In the genomic region with DNA sequence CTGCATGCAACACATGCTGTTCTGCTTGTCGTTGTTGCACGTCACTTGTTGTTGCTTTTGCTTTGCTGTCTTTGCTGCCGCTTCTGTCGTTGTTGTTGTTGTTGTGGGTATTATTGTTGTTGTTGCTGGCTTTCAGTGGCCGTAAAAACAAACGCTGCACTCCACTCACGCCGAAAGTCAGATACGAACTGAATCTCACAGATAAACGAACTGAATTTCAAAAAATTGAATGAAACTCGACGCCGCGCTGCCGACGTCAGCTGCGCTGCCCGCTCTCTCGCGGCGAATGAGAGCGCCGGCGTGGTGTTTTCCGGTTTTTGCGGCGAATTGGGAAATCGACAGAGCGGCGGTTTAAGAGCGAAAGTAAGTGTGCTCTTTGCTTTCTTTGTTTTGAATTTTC, we compare ENCODE assay signal across 1 fruit fly cellular context.
A peak's percentile ranks its signal among the peaks of the same experiment; 100 is the strongest.
TF ChIP-seq lines count a peak whose summit lies in the region.

Gene bab2 (minus strand): TSS at position 192 of the 400 bp plus-strand sequence.

TF ChIP-seq in whole organism, embryonic, 481 proteins besides CTCF, POLR2A, EP300 and RAD21 (continued from another document and continues in another):
- TF ChIP-seq tll (GFP tag; optimal IDR thresholded peaks at IDR 0.05; lab: Kevin White, UChicago): peak in 1 of 2 experiments; percentile 43
- 0 out of 2 replicates have a peak, but pooled peaks have one; percentile 7 for TF ChIP-seq CG6272 (GFP tag; IDR thresholded peaks at IDR 0.05; lab: Robert Waterston, UW)
- TF ChIP-seq Sox102F (GFP tag; optimal IDR thresholded peaks at IDR 0.05; lab: Kevin White, UChicago): no peak
- no peak for TF ChIP-seq ham (GFP tag; IDR thresholded peaks at IDR 0.05; lab: Robert Waterston, UW)
- peak; percentile 80 for TF ChIP-seq HmgD (GFP tag; optimal IDR thresholded peaks at IDR 0.05; lab: Kevin White, UChicago)
- peak; percentile 43 for TF ChIP-seq gro (GFP tag; optimal IDR thresholded peaks at IDR 0.05; lab: Kevin White, UChicago)
- no peak for TF ChIP-seq CG7372 (GFP tag; IDR thresholded peaks at IDR 0.05; lab: Robert Waterston, UW)
- TF ChIP-seq yki (optimal IDR thresholded peaks at IDR 0.05; lab: Kevin White, UChicago): peak; percentile 54
- no peak for TF ChIP-seq gem (tag; optimal IDR thresholded peaks at IDR 0.05; lab: Kevin White, UChicago)
- TF ChIP-seq Atf6 (GFP tag; IDR thresholded peaks at IDR 0.05; lab: Robert Waterston, UW): 0 out of 2 replicates have a peak, but pooled peaks have one; percentile 14
- no peak for TF ChIP-seq CG30020 (tag; optimal IDR thresholded peaks at IDR 0.05; lab: Kevin White, UChicago)
- peak; percentile 47 for TF ChIP-seq CG33557 (GFP tag; optimal IDR thresholded peaks at IDR 0.05; lab: Kevin White, UChicago)
- TF ChIP-seq BtbVII (GFP tag; optimal IDR thresholded peaks at IDR 0.05; lab: Kevin White, UChicago): peak; percentile 0
- no peak for TF ChIP-seq sqz (GFP tag; optimal IDR thresholded peaks at IDR 0.05; lab: Kevin White, UChicago)
- TF ChIP-seq knrl (GFP tag; IDR thresholded peaks at IDR 0.05; lab: Robert Waterston, UW; ENCODE audit: partially characterized antibody): no peak
- peak; percentile 26 for TF ChIP-seq Ets65A (GFP tag; lab: Kevin White, UChicago)
- peak; percentile 34; the same call in 1 of the 2 replicates for TF ChIP-seq Rfx (GFP tag; IDR thresholded peaks at IDR 0.05; lab: Robert Waterston, UW)
- TF ChIP-seq CG5953 (GFP tag; IDR thresholded peaks at IDR 0.05; lab: Robert Waterston, UW): no peak
- no peak for TF ChIP-seq fd96Cb (tag; optimal IDR thresholded peaks at IDR 0.05; lab: Kevin White, UChicago)
- TF ChIP-seq gsb-n (tag; optimal IDR thresholded peaks at IDR 0.05; lab: Kevin White, UChicago): peak; percentile 33
- no peak for TF ChIP-seq Hr3 (GFP tag; optimal IDR thresholded peaks at IDR 0.05; lab: Kevin White, UChicago)
- peak; percentile 10; the same call in 1 of the 2 replicates for TF ChIP-seq CG32532 (GFP tag; IDR thresholded peaks at IDR 0.05; lab: Robert Waterston, UW)
- TF ChIP-seq esg (GFP tag; conservative IDR thresholded peaks at IDR 0.05; lab: Robert Waterston, UW): no peak
- TF ChIP-seq CG14667 (GFP tag; IDR thresholded peaks at IDR 0.05; lab: Robert Waterston, UW): no peak
- peak; percentile 58; the same call in 1 of the 3 replicates for TF ChIP-seq so (GFP tag; IDR thresholded peaks at IDR 0.05; lab: Robert Waterston, UW)
- peak; percentile 71; the same call in 1 of the 2 replicates for TF ChIP-seq CG42726 (GFP tag; IDR thresholded peaks at IDR 0.05; lab: Robert Waterston, UW; ENCODE audit: partially characterized antibody)
- no peak for TF ChIP-seq CG12299 (tag; optimal IDR thresholded peaks at IDR 0.05; lab: Kevin White, UChicago)
- no peak for TF ChIP-seq CG6175 (GFP tag; IDR thresholded peaks at IDR 0.05; lab: Robert Waterston, UW)
- peak; percentile 63 for TF ChIP-seq oc (tag; optimal IDR thresholded peaks at IDR 0.05; lab: Kevin White, UChicago)
- no peak for TF ChIP-seq Hmr (GFP tag; optimal IDR thresholded peaks at IDR 0.05; lab: Kevin White, UChicago)
- TF ChIP-seq CG10321 (GFP tag; IDR thresholded peaks at IDR 0.05; lab: Robert Waterston, UW): 0 out of 2 replicates have a peak, but pooled peaks have one; percentile 30
- peak; percentile 62; the same call in 2 of the 3 replicates for TF ChIP-seq Aef1 (GFP tag; IDR thresholded peaks at IDR 0.05; lab: Robert Waterston, UW)
- no peak for TF ChIP-seq Dad (GFP tag; optimal IDR thresholded peaks at IDR 0.05; lab: Kevin White, UChicago)
- TF ChIP-seq CG8924 (tag; optimal IDR thresholded peaks at IDR 0.05; lab: Kevin White, UChicago): peak; percentile 72
- TF ChIP-seq CG10979 (tag; optimal IDR thresholded peaks at IDR 0.05; lab: Kevin White, UChicago): peak; percentile 33
- no peak for TF ChIP-seq hkb (optimal IDR thresholded peaks at IDR 0.05; lab: Kevin White, UChicago)
- 0 out of 2 replicates have a peak, but pooled peaks have one; percentile 33 for TF ChIP-seq hkb (GFP tag; IDR thresholded peaks at IDR 0.05; lab: Robert Waterston, UW)
- no peak for TF ChIP-seq klu (GFP tag; IDR thresholded peaks at IDR 0.05; lab: Robert Waterston, UW)
- TF ChIP-seq CG11504 (tag; optimal IDR thresholded peaks at IDR 0.05; lab: Kevin White, UChicago): peak; percentile 36
- TF ChIP-seq chif (GFP tag; optimal IDR thresholded peaks at IDR 0.05; lab: Kevin White, UChicago): no peak
- TF ChIP-seq fd64A (GFP tag; optimal IDR thresholded peaks at IDR 0.05; lab: Kevin White, UChicago): peak; percentile 46
- peak; percentile 31 for TF ChIP-seq CG4707 (GFP tag; optimal IDR thresholded peaks at IDR 0.05; lab: Kevin White, UChicago)
- TF ChIP-seq CG13123 (GFP tag; optimal IDR thresholded peaks at IDR 0.05; lab: Kevin White, UChicago): peak; percentile 14
- peak; percentile 28 for TF ChIP-seq salm (tag; optimal IDR thresholded peaks at IDR 0.05; lab: Kevin White, UChicago)
- no peak for TF ChIP-seq Tbp (GFP tag; optimal IDR thresholded peaks at IDR 0.05; lab: Kevin White, UChicago)
- no peak for TF ChIP-seq slou (GFP tag; optimal IDR thresholded peaks at IDR 0.05; lab: Kevin White, UChicago)
- no peak for TF ChIP-seq lov (optimal IDR thresholded peaks at IDR 0.05; lab: Kevin White, UChicago)
- peak; percentile 70; the same call in 2 of the 3 replicates for TF ChIP-seq lov (GFP tag; IDR thresholded peaks at IDR 0.05; lab: Robert Waterston, UW)
- peak; percentile 81 for TF ChIP-seq HLHmδ (GFP tag; optimal IDR thresholded peaks at IDR 0.05; lab: Kevin White, UChicago)
- TF ChIP-seq CG5180 (GFP tag; optimal IDR thresholded peaks at IDR 0.05; lab: Kevin White, UChicago): peak; percentile 54
- no peak for TF ChIP-seq pita (GFP tag; optimal IDR thresholded peaks at IDR 0.05; lab: Kevin White, UChicago)
- TF ChIP-seq bbx (GFP tag; IDR thresholded peaks at IDR 0.05; lab: Robert Waterston, UW; ENCODE audit: partially characterized antibody): peak; percentile 77
- no peak for TF ChIP-seq Chrac-16 (GFP tag; optimal IDR thresholded peaks at IDR 0.05; lab: Kevin White, UChicago)
- TF ChIP-seq Pdp1 (GFP tag; optimal IDR thresholded peaks at IDR 0.05; lab: Kevin White, UChicago): peak in 1 of 2 experiments; percentile 20
- TF ChIP-seq grn (GFP tag; optimal IDR thresholded peaks at IDR 0.05; lab: Kevin White, UChicago): peak; percentile 43
- TF ChIP-seq bigmax (GFP tag; optimal IDR thresholded peaks at IDR 0.05; lab: Kevin White, UChicago): no peak
- TF ChIP-seq sr (GFP tag; IDR thresholded peaks at IDR 0.05; lab: Robert Waterston, UW): no peak; the same call in 2 of the 3 replicates
- TF ChIP-seq Scr (GFP tag; IDR thresholded peaks at IDR 0.05; lab: Robert Waterston, UW; ENCODE audit: partially characterized antibody): peak; percentile 36
- no peak for TF ChIP-seq chn (GFP tag; optimal IDR thresholded peaks at IDR 0.05; lab: Kevin White, UChicago)
- TF ChIP-seq danr (GFP tag; IDR thresholded peaks at IDR 0.05; lab: Robert Waterston, UW): no peak
- TF ChIP-seq chinmo (GFP tag; IDR thresholded peaks at IDR 0.05; lab: Robert Waterston, UW; ENCODE audit: partially characterized antibody): peak; percentile 92
- peak; percentile 54; the same call in 1 of the 2 replicates for TF ChIP-seq CG13287 (GFP tag; IDR thresholded peaks at IDR 0.05; lab: Robert Waterston, UW; ENCODE audit: partially characterized antibody)
- no peak for TF ChIP-seq CG16779 (GFP tag; IDR thresholded peaks at IDR 0.05; lab: Robert Waterston, UW)
- peak; percentile 54 for TF ChIP-seq jing (GFP tag; optimal IDR thresholded peaks at IDR 0.05; lab: Kevin White, UChicago)
- peak; percentile 48; the same call in 1 of the 2 replicates for TF ChIP-seq seq (GFP tag; IDR thresholded peaks at IDR 0.05; lab: Robert Waterston, UW)
- TF ChIP-seq zen2 (GFP tag; IDR thresholded peaks at IDR 0.05; lab: Robert Waterston, UW; ENCODE audit: partially characterized antibody): peak; percentile 29; the same call in 2 of the 3 replicates
- no peak for TF ChIP-seq D19B (GFP tag; optimal IDR thresholded peaks at IDR 0.05; lab: Kevin White, UChicago)
- peak; percentile 90 for TF ChIP-seq CG15601 (tag; optimal IDR thresholded peaks at IDR 0.05; lab: Kevin White, UChicago)
- no peak for TF ChIP-seq D (optimal IDR thresholded peaks at IDR 0.05; lab: Kevin White, UChicago)
- TF ChIP-seq D (GFP tag; optimal IDR thresholded peaks at IDR 0.05; lab: Kevin White, UChicago): no peak
- no peak for TF ChIP-seq tna (GFP tag; IDR thresholded peaks at IDR 0.05; lab: Robert Waterston, UW; ENCODE audit: partially characterized antibody)
- no peak for TF ChIP-seq B-H2 (GFP tag; optimal IDR thresholded peaks at IDR 0.05; lab: Kevin White, UChicago)
- TF ChIP-seq sob (GFP tag; IDR thresholded peaks at IDR 0.05; lab: Robert Waterston, UW): 0 out of 2 replicates have a peak, but pooled peaks have one; percentile 32
- no peak for TF ChIP-seq hth (optimal IDR thresholded peaks at IDR 0.05; lab: Kevin White, UChicago)
- peak; percentile 100 for TF ChIP-seq CG4360 (GFP tag; IDR thresholded peaks at IDR 0.05; lab: Robert Waterston, UW)
- no peak for TF ChIP-seq CG12942 (GFP tag; optimal IDR thresholded peaks at IDR 0.05; lab: Kevin White, UChicago)
- TF ChIP-seq dmrt11E (tag; optimal IDR thresholded peaks at IDR 0.05; lab: Kevin White, UChicago): no peak
- TF ChIP-seq Bteb2 (GFP tag; optimal IDR thresholded peaks at IDR 0.05; lab: Kevin White, UChicago): no peak
- peak; percentile 47 for TF ChIP-seq sd (tag; optimal IDR thresholded peaks at IDR 0.05; lab: Kevin White, UChicago)
- peak; percentile 8; the same call in 1 of the 3 replicates for TF ChIP-seq CG16813 (GFP tag; IDR thresholded peaks at IDR 0.05; lab: Robert Waterston, UW; ENCODE audit: partially characterized antibody)
- no peak for TF ChIP-seq CG30403 (GFP tag; optimal IDR thresholded peaks at IDR 0.05; lab: Kevin White, UChicago)
- TF ChIP-seq CG2129 (GFP tag; IDR thresholded peaks at IDR 0.05; lab: Robert Waterston, UW; ENCODE audit: partially characterized antibody): no peak
- no peak; the same call in 1 of the 2 replicates for TF ChIP-seq E2f2 (GFP tag; IDR thresholded peaks at IDR 0.05; lab: Robert Waterston, UW)
- TF ChIP-seq CG11560 (tag; IDR thresholded peaks at IDR 0.05; lab: Robert Waterston, UW): no peak
- no peak for TF ChIP-seq Six4 (GFP tag; optimal IDR thresholded peaks at IDR 0.05; lab: Kevin White, UChicago)
- peak; percentile 91 for TF ChIP-seq CG2199 (GFP tag; IDR thresholded peaks at IDR 0.05; lab: Robert Waterston, UW)
- no peak for TF ChIP-seq CG17802 (tag; optimal IDR thresholded peaks at IDR 0.05; lab: Kevin White, UChicago)
- no peak for TF ChIP-seq CG11247 (GFP tag; IDR thresholded peaks at IDR 0.05; lab: Robert Waterston, UW)
- TF ChIP-seq CG3726 (GFP tag; IDR thresholded peaks at IDR 0.05; lab: Robert Waterston, UW): no peak
- TF ChIP-seq CG17359 (tag; optimal IDR thresholded peaks at IDR 0.05; lab: Kevin White, UChicago): peak; percentile 13
- TF ChIP-seq Taf1 (GFP tag; IDR thresholded peaks at IDR 0.05; lab: Robert Waterston, UW): no peak
- peak; percentile 12 for TF ChIP-seq CG11723 (GFP tag; optimal IDR thresholded peaks at IDR 0.05; lab: Kevin White, UChicago)
- TF ChIP-seq twi (tag; optimal IDR thresholded peaks at IDR 0.05; lab: Kevin White, UChicago): peak; percentile 80
- no peak for TF ChIP-seq Mes4 (GFP tag; optimal IDR thresholded peaks at IDR 0.05; lab: Kevin White, UChicago)
- TF ChIP-seq CG11085 (GFP tag; IDR thresholded peaks at IDR 0.05; lab: Robert Waterston, UW): no peak
- TF ChIP-seq Nf-YB (GFP tag; optimal IDR thresholded peaks at IDR 0.05; lab: Kevin White, UChicago): peak; percentile 43
- TF ChIP-seq CG6791 (GFP tag; IDR thresholded peaks at IDR 0.05; lab: Robert Waterston, UW; ENCODE audit: partially characterized antibody): no peak; the same call in 2 of the 3 replicates
- TF ChIP-seq tgo (GFP tag; IDR thresholded peaks at IDR 0.05; lab: Robert Waterston, UW): no peak
- no peak for TF ChIP-seq trh (GFP tag; optimal IDR thresholded peaks at IDR 0.05; lab: Kevin White, UChicago)
- TF ChIP-seq NC2α (GFP tag; optimal IDR thresholded peaks at IDR 0.05; lab: Kevin White, UChicago): peak; percentile 4
- TF ChIP-seq kni (GFP tag; optimal IDR thresholded peaks at IDR 0.05; lab: Kevin White, UChicago): peak; percentile 50
- TF ChIP-seq CG1832 (GFP tag; optimal IDR thresholded peaks at IDR 0.05; lab: Kevin White, UChicago): no peak
- TF ChIP-seq crp (GFP tag; optimal IDR thresholded peaks at IDR 0.05; lab: Kevin White, UChicago): no peak
- TF ChIP-seq CG17568 (GFP tag; optimal IDR thresholded peaks at IDR 0.05; lab: Kevin White, UChicago): peak; percentile 3
- TF ChIP-seq exex (tag; optimal IDR thresholded peaks at IDR 0.05; lab: Kevin White, UChicago): no peak
- peak; percentile 11 for TF ChIP-seq odd (GFP tag; optimal IDR thresholded peaks at IDR 0.05; lab: Kevin White, UChicago)
- TF ChIP-seq Sry-δ (GFP tag; optimal IDR thresholded peaks at IDR 0.05; lab: Kevin White, UChicago): no peak
- no peak for TF ChIP-seq az2 (GFP tag; optimal IDR thresholded peaks at IDR 0.05; lab: Kevin White, UChicago)
- no peak for TF ChIP-seq H15 (GFP tag; IDR thresholded peaks at IDR 0.05; lab: Robert Waterston, UW)
- peak; percentile 85 to 90 for TF ChIP-seq Trl (optimal IDR thresholded peaks at IDR 0.05; lab: Kevin White, UChicago)
- TF ChIP-seq Trl (GFP tag; optimal IDR thresholded peaks at IDR 0.05; lab: Kevin White, UChicago): peak; percentile 8
- no peak for TF ChIP-seq CG8359 (GFP tag; optimal IDR thresholded peaks at IDR 0.05; lab: Kevin White, UChicago; ENCODE audit: borderline replicate concordance)
- TF ChIP-seq gfzf (GFP tag; optimal IDR thresholded peaks at IDR 0.05; lab: Kevin White, UChicago): no peak
- peak; percentile 1 for TF ChIP-seq CG14710 (tag; optimal IDR thresholded peaks at IDR 0.05; lab: Kevin White, UChicago)
- TF ChIP-seq stc (GFP tag; IDR thresholded peaks at IDR 0.05; lab: Robert Waterston, UW): peak; percentile 62; the same call in 1 of the 2 replicates
- peak; percentile 37; the same call in 1 of the 3 replicates for TF ChIP-seq CG34422 (GFP tag; IDR thresholded peaks at IDR 0.05; lab: Robert Waterston, UW)
- peak; percentile 15 for TF ChIP-seq abd-A (tag; optimal IDR thresholded peaks at IDR 0.05; lab: Kevin White, UChicago)
- TF ChIP-seq CG7745 (tag; optimal IDR thresholded peaks at IDR 0.05; lab: Kevin White, UChicago): peak; percentile 15
- TF ChIP-seq pb (GFP tag; optimal IDR thresholded peaks at IDR 0.05; lab: Kevin White, UChicago): peak; percentile 9
- TF ChIP-seq CG31224 (GFP tag; IDR thresholded peaks at IDR 0.05; lab: Robert Waterston, UW): 0 out of 2 replicates have a peak, but pooled peaks have one; percentile 24
- peak; percentile 6; the same call in 1 of the 3 replicates for TF ChIP-seq HLH4C (GFP tag; IDR thresholded peaks at IDR 0.05; lab: Robert Waterston, UW; ENCODE audit: partially characterized antibody)
- no peak for TF ChIP-seq CG7556 (GFP tag; optimal IDR thresholded peaks at IDR 0.05; lab: Kevin White, UChicago)
- TF ChIP-seq CG4424 (GFP tag; optimal IDR thresholded peaks at IDR 0.05; lab: Kevin White, UChicago): no peak
